Fruit fly (Drosophila melanogaster) whole organism, adult: ENCODE measurements around the gene brwl.

Experiments used
- CG5204 ChIP-seq: fragments of 200-800 bp; sonication (Bioruptor generic); optimal IDR thresholded peaks from 2 replicates; lab custom pipeline; 2016; ENCODE audit warnings: missing biosample characterization, missing genetic modification characterization
- Clk ChIP-seq: fragments of 200-800 bp; sonication (Bioruptor generic); optimal IDR thresholded peaks from 2 replicates; lab custom pipeline; 2017; ENCODE audit warnings: missing biosample characterization, missing genetic modification characterization
- Crg-1 ChIP-seq: fragments of 200-800 bp; sonication (Bioruptor generic); optimal IDR thresholded peaks from 2 replicates; lab custom pipeline; 2016; ENCODE audit warnings: missing biosample characterization, missing genetic modification characterization
- Hr96 ChIP-seq: fragments of 200-800 bp; sonication (Bioruptor generic); optimal IDR thresholded peaks from 2 replicates; lab custom pipeline; 2016; ENCODE audit warnings: missing biosample characterization, missing genetic modification characterization
- cic ChIP-seq: fragments of 200-800 bp; sonication (Bioruptor generic); optimal IDR thresholded peaks from 2 replicates; lab custom pipeline; 2017; ENCODE audit warnings: missing biosample characterization, mild to moderate bottlenecking, missing genetic modification characterization, moderate library complexity
- ovo ChIP-seq: fragments of 200-800 bp; sonication (Bioruptor generic); optimal IDR thresholded peaks from 2 replicates; lab custom pipeline; 2016; ENCODE audit warnings: missing biosample characterization, missing genetic modification characterization

dm6 chr2L:9612654-9613005 is 43.9 kb downstream of the brwl start:
- TF ChIP-seq Crg-1 (GFP tag; lab: Kevin White, UChicago) (no peak), CG5204 (GFP tag; lab: Kevin White, UChicago) (no peak), Clk (no peak), Hr96 (GFP tag; lab: Kevin White, UChicago) (no peak), ovo (GFP tag; lab: Kevin White, UChicago) (no peak), cic (GFP tag; lab: Kevin White, UChicago) (no peak)
